Worm (Caenorhabditis elegans): Measurements from ENCODE around the gene rps-5.

The rps-5 gene

DNA sequence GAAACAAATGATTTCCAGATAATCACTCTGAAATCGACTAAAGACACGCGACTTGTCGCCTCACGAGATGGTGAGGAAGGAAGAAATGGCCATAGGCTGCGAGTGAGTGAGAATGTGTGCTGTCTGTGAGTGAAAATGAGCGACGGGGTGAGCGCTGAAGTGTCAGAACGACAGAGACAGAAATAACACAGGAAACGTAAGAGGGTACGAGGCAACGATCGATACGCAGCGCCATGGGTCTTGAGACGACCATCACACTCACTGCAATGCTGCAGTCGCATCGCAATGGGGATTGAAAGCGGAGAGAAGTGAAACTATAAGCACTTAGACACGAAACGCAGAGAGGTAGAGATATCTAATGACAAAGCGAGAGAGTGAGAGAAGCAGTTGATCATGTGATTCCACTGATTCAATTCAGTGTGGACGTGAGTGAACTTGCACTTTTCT is 28.0 kb downstream of the rps-5 start (continued):
- TF ChIP-seq lin-40 (tag; optimal IDR thresholded peaks at IDR 0.05), result peak; percentile 93
- TF ChIP-seq nfya-2 (GFP tag; IDR thresholded peaks at IDR 0.05), result no peak
- TF ChIP-seq ceh-91 (GFP tag; IDR thresholded peaks at IDR 0.05), result no peak
- peak; percentile 83 for TF ChIP-seq dox-1 (GFP tag; IDR thresholded peaks at IDR 0.05)
- peak; percentile 11 for TF ChIP-seq F52B5.7 (tag; optimal IDR thresholded peaks at IDR 0.05)
- TF ChIP-seq lag-1 (GFP tag; IDR thresholded peaks at IDR 0.05), result no peak
- peak; percentile 54; the same call in 1 of the 2 replicates for TF ChIP-seq egl-44 (GFP tag; IDR thresholded peaks at IDR 0.05)
- peak; percentile 94 for TF ChIP-seq hmg-1.2 (GFP tag; IDR thresholded peaks at IDR 0.05)
- TF ChIP-seq Y79H2A.3 (GFP tag; conservative IDR thresholded peaks at IDR 0.05), result no peak; the same call in 1 of the 2 replicates
- peak; percentile 59 for TF ChIP-seq T07F8.4 (tag; optimal IDR thresholded peaks at IDR 0.05)
- TF ChIP-seq nfyb-1 (GFP tag; IDR thresholded peaks at IDR 0.05), result peak; percentile 90
- TF ChIP-seq him-1 (tag; optimal IDR thresholded peaks at IDR 0.05), result no peak
- no peak for TF ChIP-seq xnd-1 (tag; optimal IDR thresholded peaks at IDR 0.05)
- TF ChIP-seq ccch-3 (GFP tag; optimal IDR thresholded peaks at IDR 0.05), result no peak
- TF ChIP-seq B0261.1 (tag; optimal IDR thresholded peaks at IDR 0.05), result peak; percentile 8
- peak; percentile 44 for TF ChIP-seq zim-3 (tag; optimal IDR thresholded peaks at IDR 0.05)
- no peak for TF ChIP-seq unc-130 (GFP tag; optimal IDR thresholded peaks at IDR 0.05)
- TF ChIP-seq bed-1 (GFP tag; IDR thresholded peaks at IDR 0.05), result no peak
- no peak for TF ChIP-seq aptf-2 (GFP tag; conservative IDR thresholded peaks at IDR 0.05)
- peak; percentile 12; the same call in 1 of the 2 replicates for TF ChIP-seq madf-6 (GFP tag; IDR thresholded peaks at IDR 0.05)
- peak; percentile 90 for TF ChIP-seq K12H6.12 (tag; optimal IDR thresholded peaks at IDR 0.05)
- TF ChIP-seq chd-7 (tag; optimal IDR thresholded peaks at IDR 0.05), result peak; percentile 90
- TF ChIP-seq dpl-1 (GFP tag; optimal IDR thresholded peaks at IDR 0.05), result no peak
- TF ChIP-seq ztf-28 (GFP tag; IDR thresholded peaks at IDR 0.05), result no peak
- TF ChIP-seq lin-26 (GFP tag; IDR thresholded peaks at IDR 0.05), result peak; percentile 69; the same call in 1 of the 2 replicates
- no peak for TF ChIP-seq dpff-1 (tag; optimal IDR thresholded peaks at IDR 0.05)
- no peak for TF ChIP-seq tbx-9 (tag; optimal IDR thresholded peaks at IDR 0.05; ENCODE audit: borderline replicate concordance)
- peak; percentile 95 for TF ChIP-seq zfh-2 (GFP tag; conservative IDR thresholded peaks at IDR 0.05)
- TF ChIP-seq F33H1.4 (GFP tag; IDR thresholded peaks at IDR 0.05), result peak; percentile 62
- no peak for TF ChIP-seq hlh-26 (GFP tag; conservative IDR thresholded peaks at IDR 0.05)
- no peak for TF ChIP-seq pha-4 (tag; optimal IDR thresholded peaks at IDR 0.05)
- TF ChIP-seq aptf-3 (GFP tag; IDR thresholded peaks at IDR 0.05), result no peak
- peak; percentile 74 for TF ChIP-seq ekl-4 (GFP tag; IDR thresholded peaks at IDR 0.05)
- TF ChIP-seq egl-18 (GFP tag; IDR thresholded peaks at IDR 0.05), result peak; percentile 78; the same call in 1 of the 2 replicates
- TF ChIP-seq ztf-22 (GFP tag; optimal IDR thresholded peaks at IDR 0.05), result peak; percentile 81
- peak; percentile 90 for TF ChIP-seq ceh-27 (GFP tag; optimal IDR thresholded peaks at IDR 0.05)
- no peak for TF ChIP-seq nhr-27 (tag; optimal IDR thresholded peaks at IDR 0.05)
- TF ChIP-seq ztf-25 (GFP tag; IDR thresholded peaks at IDR 0.05), result 0 out of 2 replicates have a peak, but pooled peaks have one; percentile 26
- TF ChIP-seq ceh-40 (GFP tag; IDR thresholded peaks at IDR 0.05), result no peak
- peak; percentile 86; the same call in 1 of the 2 replicates for TF ChIP-seq K11D2.4 (GFP tag; IDR thresholded peaks at IDR 0.05)
- TF ChIP-seq pbrm-1 (GFP tag; IDR thresholded peaks at IDR 0.05), result peak; percentile 82; the same call in 1 of the 2 replicates
- TF ChIP-seq sptf-2 (GFP tag; optimal IDR thresholded peaks at IDR 0.05), result no peak
- TF ChIP-seq tbp1 (GFP tag; optimal IDR thresholded peaks at IDR 0.05), result peak; percentile 65
- peak; percentile 87 for TF ChIP-seq atf-7 (tag; optimal IDR thresholded peaks at IDR 0.05)
- TF ChIP-seq F57A8.1 (GFP tag; optimal IDR thresholded peaks at IDR 0.05), result no peak
- peak; percentile 46 for TF ChIP-seq ceh-79 (tag; optimal IDR thresholded peaks at IDR 0.05)
- peak; percentile 91 for TF ChIP-seq ZK185.1 (tag; optimal IDR thresholded peaks at IDR 0.05; ENCODE audit: poor library complexity, severe bottlenecking)
- TF ChIP-seq attf-6 (GFP tag; IDR thresholded peaks at IDR 0.05), result peak; percentile 13; the same call in 1 of the 2 replicates
- peak; percentile 85 for TF ChIP-seq athp-1 (tag; optimal IDR thresholded peaks at IDR 0.05)

Measured in whole organism, young adult.